Worm (Caenorhabditis elegans) whole organism, mixed stage, embryonic: Measurements from ENCODE around the gene H40L08.8.

Experiments
- elt-3 ChIP-seq: fragments of 150-350 bp; optimal IDR thresholded peaks from 2 replicates; lab custom pipeline; 2014; ENCODE audit warnings: missing biosample characterization, missing genetic modification characterization
- nhr-12 ChIP-seq: fragments of 150-350 bp; optimal IDR thresholded peaks from 2 replicates; lab custom pipeline; 2014; ENCODE audit warnings: missing biosample characterization, missing genetic modification characterization
- nhr-28 ChIP-seq: fragments of 150-350 bp; optimal IDR thresholded peaks from 2 replicates; lab custom pipeline; 2014; ENCODE audit warnings: missing biosample characterization, missing genetic modification characterization

DNA sequence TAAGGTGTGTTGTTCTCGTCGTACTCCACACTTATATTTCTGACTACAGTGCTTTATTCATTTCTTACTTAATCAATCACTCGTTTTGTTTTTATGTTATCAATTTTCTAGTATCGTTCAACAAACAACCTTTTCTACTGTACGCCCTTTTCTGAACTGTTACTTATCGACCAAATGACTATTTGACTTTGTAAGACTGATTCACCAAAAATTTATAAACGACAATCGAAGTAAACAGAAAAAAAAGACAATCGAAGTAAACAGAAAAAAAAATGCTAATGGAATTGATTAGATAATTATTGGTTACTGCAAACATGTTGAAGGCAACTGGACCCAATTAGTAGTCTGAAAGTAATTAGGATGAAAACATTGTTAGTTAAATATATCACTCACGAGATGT lies 27.4 kb downstream of the H40L08.8 start:
- TF ChIP-seq nhr-12 (tag; lab: Kevin White, UChicago) (no peak), elt-3 (tag; lab: Kevin White, UChicago) (no peak), nhr-28 (tag; lab: Kevin White, UChicago) (no peak)
